Worm (Caenorhabditis elegans) whole organism, young adult: Measurements from ENCODE around the gene arf-5.

Experiments used
- F22D6.2 ChIP-seq: sonication (generic microtip); optimal IDR thresholded peaks from 2 replicates; lab custom pipeline; 2016; ENCODE audit warnings: mild to moderate bottlenecking, missing genetic modification characterization, missing compliant biosample characterization
- F33H1.4 ChIP-seq: fragments of 200-800 bp; sonication (Bioruptor generic); IDR thresholded peaks from 2 replicates; pipeline ENCODE4 v1.3.6; 2022; ENCODE audit warnings: missing genetic modification reagents, missing genetic modification characterization, missing compliant biosample characterization
- K11D2.4 ChIP-seq: fragments of 200-800 bp; sonication (Bioruptor generic); IDR thresholded peaks from 2 replicates; pipeline ENCODE4 v1.3.6; 2022; ENCODE audit warnings: missing genetic modification reagents, missing genetic modification characterization, missing compliant biosample characterization
- T07F8.4 ChIP-seq: sonication (generic microtip); optimal IDR thresholded peaks from 2 replicates; lab custom pipeline; 2016; ENCODE audit warnings: mild to moderate bottlenecking, missing genetic modification characterization, moderate library complexity, missing compliant biosample characterization
- Y53G8AR.9 ChIP-seq: fragments of 200-800 bp; sonication (Bioruptor generic); conservative IDR thresholded peaks from 2 replicates; pipeline ENCODE4 v1.3.6; 2022; ENCODE audit warnings: missing genetic modification reagents, missing genetic modification characterization, missing compliant biosample characterization
- Y56A3A.18 ChIP-seq: fragments of 200-800 bp; sonication (Bioruptor generic); IDR thresholded peaks from 2 replicates; pipeline ENCODE4 v1.3.6; 2022; ENCODE audit warnings: missing genetic modification reagents, missing genetic modification characterization, missing compliant biosample characterization
- Y95B8A.8 ChIP-seq: fragments of 200-800 bp; sonication (Bioruptor generic); IDR thresholded peaks from 2 replicates; pipeline ENCODE4 v1.3.6; 2022; ENCODE audit warnings: missing genetic modification reagents, missing genetic modification characterization, missing compliant biosample characterization
- aptf-3 ChIP-seq: fragments of 200-800 bp; sonication (Bioruptor generic); IDR thresholded peaks from 2 replicates; pipeline ENCODE4 v1.3.6; 2022; ENCODE audit warnings: missing genetic modification characterization, missing compliant biosample characterization
- athp-1 ChIP-seq: sonication (generic microtip); optimal IDR thresholded peaks from 2 replicates; lab custom pipeline; 2017; ENCODE audit warnings: mild to moderate bottlenecking, missing genetic modification characterization, missing compliant biosample characterization
- bed-2 ChIP-seq: fragments of 200-800 bp; sonication (Bioruptor generic); IDR thresholded peaks from 2 replicates; pipeline ENCODE4 v1.3.6; 2022; ENCODE audit warnings: missing genetic modification reagents, missing genetic modification characterization, missing compliant biosample characterization
- cebp-2 ChIP-seq: fragments of 200-800 bp; sonication (Bioruptor generic); IDR thresholded peaks from 2 replicates; pipeline ENCODE4 v1.3.6; 2022; ENCODE audit warnings: missing genetic modification characterization, missing compliant biosample characterization
- ceh-27 ChIP-seq: fragments of 200-800 bp; sonication (Bioruptor generic); optimal IDR thresholded peaks from 2 replicates; lab custom pipeline; 2018; ENCODE audit warnings: mild to moderate bottlenecking, missing genetic modification characterization, moderate library complexity, missing compliant biosample characterization
- ceh-79 ChIP-seq: sonication (generic microtip); optimal IDR thresholded peaks from 2 replicates; lab custom pipeline; 2017; ENCODE audit warnings: mild to moderate bottlenecking, missing genetic modification characterization, missing compliant biosample characterization
- chd-7 ChIP-seq: sonication (generic microtip); optimal IDR thresholded peaks from 2 replicates; lab custom pipeline; 2016; ENCODE audit warnings: mild to moderate bottlenecking, missing genetic modification characterization, moderate library complexity, missing compliant biosample characterization
- dpff-1 ChIP-seq: sonication (generic microtip); optimal IDR thresholded peaks from 2 replicates; lab custom pipeline; 2017; ENCODE audit warnings: mild to moderate bottlenecking, missing genetic modification characterization, missing compliant biosample characterization
- egl-18 ChIP-seq: fragments of 200-800 bp; sonication (Bioruptor generic); IDR thresholded peaks from 2 replicates; pipeline ENCODE4 v1.3.6; 2022; ENCODE audit warnings: missing genetic modification reagents, missing genetic modification characterization, missing compliant biosample characterization
- fkh-3 ChIP-seq: sonication (generic microtip); optimal IDR thresholded peaks from 2 replicates; lab custom pipeline; 2016; ENCODE audit warnings: mild to moderate bottlenecking, missing genetic modification characterization, missing compliant biosample characterization
- him-1 ChIP-seq: sonication (generic microtip); optimal IDR thresholded peaks from 2 replicates; lab custom pipeline; 2016; ENCODE audit warnings: missing genotype, missing genetic modification reagents, missing genetic modification characterization, missing compliant biosample characterization
- hlh-12 ChIP-seq: sonication (generic microtip); optimal IDR thresholded peaks from 2 replicates; lab custom pipeline; 2016; ENCODE audit warnings: missing genetic modification characterization, missing compliant biosample characterization
- hmg-1.2 ChIP-seq: fragments of 200-800 bp; sonication (Bioruptor generic); IDR thresholded peaks from 2 replicates; pipeline ENCODE4 v1.3.6; 2022; ENCODE audit warnings: missing genetic modification reagents, missing genetic modification characterization, missing compliant biosample characterization
- hmg-20 ChIP-seq: fragments of 200-800 bp; sonication (Bioruptor generic); IDR thresholded peaks from 2 replicates; pipeline ENCODE4 v1.3.6; 2022; ENCODE audit warnings: missing genetic modification reagents, missing genetic modification characterization, missing compliant biosample characterization
- let-607 ChIP-seq, 2 experiments: fragments of 200-800 bp in 1 of 2; sonication (Bioruptor generic) in 1 of 2; sonication (generic microtip) in 1 of 2; optimal IDR thresholded peaks; 2 replicates each; lab custom pipeline; 2016 to 2018; ENCODE audit warnings: mild to moderate bottlenecking in 2 of 2, missing compliant biosample characterization in 2 of 2, missing genetic modification characterization in 2 of 2, moderate library complexity in 2 of 2, missing genotype in 1 of 2
- lin-26 ChIP-seq: fragments of 200-800 bp; sonication (Bioruptor generic); IDR thresholded peaks from 2 replicates; pipeline ENCODE4 v1.3.6; 2022; ENCODE audit warnings: missing genetic modification reagents, missing genetic modification characterization, missing compliant biosample characterization
- lin-35 ChIP-seq, 3 experiments: fragments of 150-350 bp in 2 of 3; sonication (generic microtip) in 1 of 3; optimal IDR thresholded peaks; 2 replicates each; lab custom pipeline; 2014 to 2018; ENCODE audit warnings: missing biosample characterization in 3 of 3, missing genetic modification characterization in 3 of 3, missing genetic modification reagents in 3 of 3
- lir-1 ChIP-seq: fragments of 200-800 bp; sonication (Bioruptor generic); conservative IDR thresholded peaks from 2 replicates; pipeline ENCODE4 v1.3.6; 2022; ENCODE audit warnings: missing genetic modification reagents, missing genetic modification characterization, missing compliant biosample characterization
- lsl-1 ChIP-seq: fragments of 200-800 bp; sonication (Bioruptor generic); optimal IDR thresholded peaks from 2 replicates; lab custom pipeline; 2018; ENCODE audit warnings: mild to moderate bottlenecking, missing genetic modification characterization, moderate library complexity, missing compliant biosample characterization
- madf-10 ChIP-seq: sonication (generic microtip); optimal IDR thresholded peaks from 2 replicates; lab custom pipeline; 2016; ENCODE audit warnings: mild to moderate bottlenecking, missing genetic modification characterization, missing compliant biosample characterization
- madf-3 ChIP-seq: fragments of 200-800 bp; sonication (Bioruptor generic); IDR thresholded peaks from 2 replicates; pipeline ENCODE4 v1.3.6; 2022; ENCODE audit warnings: missing genetic modification reagents, missing genetic modification characterization, missing compliant biosample characterization
- madf-6 ChIP-seq: fragments of 200-800 bp; sonication (Bioruptor generic); IDR thresholded peaks from 2 replicates; pipeline ENCODE4 v1.3.6; 2022; ENCODE audit warnings: missing genetic modification reagents, missing genetic modification characterization, missing compliant biosample characterization
- madf-8 ChIP-seq: fragments of 200-800 bp; sonication (Bioruptor generic); conservative IDR thresholded peaks from 2 replicates; pipeline ENCODE4 v1.3.6; 2022; ENCODE audit warnings: missing genetic modification reagents, missing genetic modification characterization, missing compliant biosample characterization
- nfya-2 ChIP-seq: fragments of 200-800 bp; sonication (Bioruptor generic); IDR thresholded peaks from 2 replicates; pipeline ENCODE4 v1.3.6; 2022; ENCODE audit warnings: missing genetic modification reagents, missing genetic modification characterization, missing compliant biosample characterization
- nhr-179 ChIP-seq: sonication (generic microtip); optimal IDR thresholded peaks from 2 replicates; lab custom pipeline; 2016; ENCODE audit warnings: mild to moderate bottlenecking, missing genetic modification characterization, missing compliant biosample characterization
- nhr-80 ChIP-seq: sonication (generic microtip); optimal IDR thresholded peaks from 2 replicates; lab custom pipeline; 2016; ENCODE audit warnings: missing genetic modification characterization, missing compliant biosample characterization
- pbrm-1 ChIP-seq: fragments of 200-800 bp; sonication (Bioruptor generic); IDR thresholded peaks from 2 replicates; pipeline ENCODE4 v1.3.6; 2022; ENCODE audit warnings: missing genetic modification reagents, missing genetic modification characterization, missing compliant biosample characterization
- repo-1 ChIP-seq: sonication (generic microtip); optimal IDR thresholded peaks from 2 replicates; lab custom pipeline; 2017; ENCODE audit warnings: mild to moderate bottlenecking, missing genetic modification characterization, missing compliant biosample characterization
- snpc-3.4 ChIP-seq: sonication (generic microtip); optimal IDR thresholded peaks from 2 replicates; lab custom pipeline; 2017; ENCODE audit warnings: missing genetic modification characterization, mild to moderate bottlenecking, missing compliant biosample characterization, antibody characterized with exemption, moderate library complexity, missing genotype, missing genetic modification reagents
- sptf-2 ChIP-seq: fragments of 200-800 bp; sonication (Bioruptor generic); optimal IDR thresholded peaks from 2 replicates; lab custom pipeline; 2018; ENCODE audit warnings: mild to moderate bottlenecking, missing genetic modification characterization, missing compliant biosample characterization
- tbx-9 ChIP-seq: sonication (generic microtip); optimal IDR thresholded peaks from 2 replicates; lab custom pipeline; 2016; ENCODE audit warnings: borderline replicate concordance, missing genetic modification characterization, inconsistent platforms, missing compliant biosample characterization
- zim-3 ChIP-seq: sonication (generic microtip); optimal IDR thresholded peaks from 2 replicates; lab custom pipeline; 2017; ENCODE audit warnings: mild to moderate bottlenecking, missing genetic modification characterization, moderate library complexity, missing compliant biosample characterization
- ztf-22 ChIP-seq: fragments of 200-800 bp; sonication (Bioruptor generic); optimal IDR thresholded peaks from 2 replicates; lab custom pipeline; 2018; ENCODE audit warnings: mild to moderate bottlenecking, missing genetic modification characterization, moderate library complexity, missing compliant biosample characterization
- ztf-25 ChIP-seq: fragments of 200-800 bp; sonication (Bioruptor generic); IDR thresholded peaks from 2 replicates; pipeline ENCODE4 v1.3.6; 2022; ENCODE audit warnings: missing genetic modification reagents, missing genetic modification characterization, missing compliant biosample characterization
- ztf-28 ChIP-seq: fragments of 200-800 bp; sonication (Bioruptor generic); IDR thresholded peaks from 2 replicates; pipeline ENCODE4 v1.3.6; 2022; ENCODE audit warnings: missing genetic modification reagents, missing genetic modification characterization, missing compliant biosample characterization
- ztf-3 ChIP-seq: fragments of 200-800 bp; sonication (Bioruptor generic); optimal IDR thresholded peaks from 2 replicates; lab custom pipeline; 2018; ENCODE audit warnings: mild to moderate bottlenecking, missing genetic modification characterization, missing compliant biosample characterization
- ztf-6 ChIP-seq: fragments of 200-800 bp; sonication (Bioruptor generic); IDR thresholded peaks from 2 replicates; pipeline ENCODE4 v1.3.6; 2022; ENCODE audit warnings: missing genetic modification reagents, missing genetic modification characterization, missing compliant biosample characterization

Gene arf-5

DNA sequence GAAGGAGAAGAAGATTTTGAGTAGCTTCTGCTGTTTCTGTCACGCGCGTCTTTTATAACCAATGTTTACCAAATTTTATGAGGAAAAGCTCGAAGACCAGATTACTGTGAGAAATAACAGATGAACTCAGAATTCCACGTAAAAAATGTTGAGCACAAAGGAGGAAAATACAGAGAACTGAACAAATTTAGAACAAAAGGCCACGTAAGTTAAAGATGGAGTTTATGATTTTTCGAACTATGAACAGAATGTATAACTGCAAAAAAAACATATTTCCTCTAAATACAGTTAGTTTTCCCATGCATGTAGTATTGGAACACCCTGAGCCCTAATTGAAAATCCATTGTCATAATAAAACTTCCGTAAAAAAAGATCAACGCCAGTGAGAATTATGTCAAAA is 41.4 kb upstream of the arf-5 start, which contains the start of gene exc-9:
Gene exc-9, minus strand, starts transcription at position 101 of the 400 bp plus-strand sequence.
- TF ChIP-seq bed-2 (GFP tag; lab: Robert Waterston, UW) (no peak), nfya-2 (no peak), ceh-79 (tag; lab: Kevin White, UChicago) (no peak), ztf-3 (GFP tag; lab: Kevin White, UChicago) (no peak), ceh-27 (no peak), hmg-20 (GFP tag; lab: Robert Waterston, UW) (no peak), lin-26 (GFP tag; lab: Robert Waterston, UW) (no peak), dpff-1 (tag; lab: Kevin White, UChicago) (no peak), Y53G8AR.9 (GFP tag; lab: Robert Waterston, UW) (no peak), lin-35 (GFP tag; optimal IDR thresholded peaks at IDR 0.05; lab: Kevin White, UChicago) (no peak), ztf-6 (GFP tag; lab: Robert Waterston, UW) (no peak), hmg-1.2 (GFP tag; lab: Robert Waterston, UW) (no peak), T07F8.4 (no peak), hlh-12 (tag; lab: Kevin White, UChicago) (no peak), Y95B8A.8 (GFP tag; lab: Robert Waterston, UW) (no peak), chd-7 (tag; lab: Kevin White, UChicago) (no peak), fkh-3 (tag; lab: Kevin White, UChicago) (no peak)

DNA sequence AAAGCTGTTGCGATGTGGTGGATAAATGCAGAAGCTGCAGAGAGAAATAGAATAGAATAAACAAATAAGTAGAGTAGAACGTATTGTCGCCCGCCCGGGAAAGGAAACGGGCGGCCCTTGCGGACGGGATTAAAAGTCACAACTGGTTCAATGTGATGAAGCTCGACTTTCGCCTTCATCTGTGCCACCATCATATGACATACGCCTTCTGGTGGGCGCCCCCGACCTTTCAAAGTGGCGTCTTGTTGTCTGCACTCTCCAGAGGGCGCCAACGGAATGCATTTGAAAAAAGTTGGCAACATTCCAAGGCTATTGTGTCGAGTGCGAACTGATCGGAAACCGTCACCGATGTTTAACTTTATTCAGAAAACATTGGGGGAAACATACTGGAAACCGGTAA is 39.1 kb upstream of the arf-5 start:
- TF ChIP-seq sptf-2 (no peak), lir-1 (GFP tag; lab: Robert Waterston, UW) (no peak), F22D6.2 (tag; lab: Kevin White, UChicago) (no peak), him-1 (tag; lab: Kevin White, UChicago) (no peak), let-607 (tag; optimal IDR thresholded peaks at IDR 0.05; lab: Kevin White, UChicago) (no peak), chd-7 (tag; lab: Kevin White, UChicago) (no peak), pbrm-1 (GFP tag; lab: Robert Waterston, UW) (0 out of 2 replicates have a peak, but pooled peaks have one; percentile 19), Y95B8A.8 (GFP tag; lab: Robert Waterston, UW) (no peak), ceh-79 (tag; lab: Kevin White, UChicago) (no peak), tbx-9 (tag; lab: Kevin White, UChicago) (no peak), aptf-3 (no peak), ztf-28 (no peak), madf-6 (no peak), ztf-25 (GFP tag; lab: Robert Waterston, UW) (0 out of 2 replicates have a peak, but pooled peaks have one; percentile 64), snpc-3.4 (peak; percentile 32), F33H1.4 (no peak), madf-10 (tag; lab: Kevin White, UChicago) (no peak), ceh-27 (no peak), madf-8 (GFP tag; lab: Robert Waterston, UW) (0 out of 2 replicates have a peak, but pooled peaks have one; percentile 18), lsl-1 (GFP tag; lab: Kevin White, UChicago) (no peak), zim-3 (no peak), K11D2.4 (GFP tag; lab: Robert Waterston, UW) (no peak), madf-3 (GFP tag; lab: Robert Waterston, UW) (no peak), nhr-179 (tag; lab: Kevin White, UChicago) (no peak), athp-1 (tag; lab: Kevin White, UChicago) (peak; percentile 5), cebp-2 (no peak), nfya-2 (no peak), repo-1 (tag; lab: Kevin White, UChicago) (no peak), Y56A3A.18 (GFP tag; lab: Robert Waterston, UW) (no peak), egl-18 (GFP tag; lab: Robert Waterston, UW) (0 out of 2 replicates have a peak, but pooled peaks have one; percentile 11), ztf-22 (GFP tag; lab: Kevin White, UChicago) (no peak), nhr-80 (tag; lab: Kevin White, UChicago) (no peak)
- TF ChIP-seq, all 124 proteins: peak for 6
